Worm (Caenorhabditis elegans) whole organism, early embryonic: Measurements from ENCODE around the gene F55A11.4.

ENCODE experiments used
- B0310.2 ChIP-seq: sonication (generic microtip); optimal IDR thresholded peaks from 2 replicates; lab custom pipeline; 2016; ENCODE audit warnings: mild to moderate bottlenecking, missing genetic modification characterization, missing compliant biosample characterization
- F13C5.2 ChIP-seq: sonication (generic microtip); optimal IDR thresholded peaks from 2 replicates; lab custom pipeline; 2017; ENCODE audit warnings: mild to moderate bottlenecking, missing genetic modification characterization, inconsistent platforms, missing compliant biosample characterization
- aly-1 ChIP-seq: sonication (generic microtip); optimal IDR thresholded peaks from 2 replicates; lab custom pipeline; 2016; ENCODE audit warnings: missing genetic modification characterization, missing compliant biosample characterization
- ama-1 ChIP-seq: fragments of 150-350 bp; optimal IDR thresholded peaks from 2 replicates; lab custom pipeline; 2014
- ceh-13 ChIP-seq: fragments of 200-800 bp; sonication (Bioruptor generic); optimal IDR thresholded peaks from 2 replicates; lab custom pipeline; 2018; ENCODE audit warnings: mild to moderate bottlenecking, missing genetic modification characterization, missing compliant biosample characterization
- ceh-36 ChIP-seq: sonication (generic microtip); optimal IDR thresholded peaks from 2 replicates; lab custom pipeline; 2016; ENCODE audit warnings: missing genetic modification characterization, inconsistent platforms, missing compliant biosample characterization
- ets-7 ChIP-seq: sonication (generic microtip); optimal IDR thresholded peaks from 2 replicates; lab custom pipeline; 2016; ENCODE audit warnings: missing genotype, missing genetic modification characterization, missing compliant biosample characterization
- flt-1 ChIP-seq: fragments of 200-800 bp; sonication (Bioruptor generic); IDR thresholded peaks from 2 replicates; pipeline ENCODE4 v1.3.6; 2022; ENCODE audit warnings: missing genetic modification characterization, missing compliant biosample characterization
- hmbx-1 ChIP-seq: sonication (generic microtip); optimal IDR thresholded peaks from 2 replicates; lab custom pipeline; 2016; ENCODE audit warnings: mild to moderate bottlenecking, missing genetic modification characterization, missing compliant biosample characterization
- hmg-4 ChIP-seq: fragments of 200-800 bp; sonication (Bioruptor generic); optimal IDR thresholded peaks from 2 replicates; lab custom pipeline; 2018; ENCODE audit warnings: mild to moderate bottlenecking, missing genetic modification characterization, missing compliant biosample characterization
- hnd-1 ChIP-seq: sonication (generic microtip); optimal IDR thresholded peaks from 2 replicates; lab custom pipeline; 2016; ENCODE audit warnings: missing genetic modification characterization, missing compliant biosample characterization
- pes-1 ChIP-seq: fragments of 200-800 bp; sonication (Bioruptor generic); IDR thresholded peaks from 2 replicates; pipeline ENCODE4 v1.3.6; 2022; ENCODE audit warnings: missing genetic modification reagents, missing genetic modification characterization, missing compliant biosample characterization
- scrt-1 ChIP-seq: fragments of 200-800 bp; sonication (Bioruptor generic); IDR thresholded peaks from 2 replicates; pipeline ENCODE4 v1.3.6; 2022; ENCODE audit warnings: missing genetic modification characterization, missing compliant biosample characterization
- sea-1 ChIP-seq: fragments of 200-800 bp; sonication (Bioruptor generic); conservative IDR thresholded peaks from 2 replicates; pipeline ENCODE4 v1.3.6; 2022; ENCODE audit warnings: missing genetic modification characterization, missing compliant biosample characterization
- tbx-11 ChIP-seq: fragments of 200-800 bp; sonication (Bioruptor generic); IDR thresholded peaks from 2 replicates; pipeline ENCODE4 v1.3.6; 2022; ENCODE audit warnings: missing genetic modification characterization, missing compliant biosample characterization
- tbx-37 ChIP-seq: fragments of 200-800 bp; sonication (Bioruptor generic); conservative IDR thresholded peaks from 2 replicates; pipeline ENCODE4 v1.3.6; 2022; ENCODE audit warnings: missing genetic modification reagents, missing genetic modification characterization, missing compliant biosample characterization
- tra-4 ChIP-seq: sonication (generic microtip); optimal IDR thresholded peaks from 2 replicates; lab custom pipeline; 2017; ENCODE audit warnings: missing genetic modification characterization, missing compliant biosample characterization

Gene F55A11.4

DNA sequence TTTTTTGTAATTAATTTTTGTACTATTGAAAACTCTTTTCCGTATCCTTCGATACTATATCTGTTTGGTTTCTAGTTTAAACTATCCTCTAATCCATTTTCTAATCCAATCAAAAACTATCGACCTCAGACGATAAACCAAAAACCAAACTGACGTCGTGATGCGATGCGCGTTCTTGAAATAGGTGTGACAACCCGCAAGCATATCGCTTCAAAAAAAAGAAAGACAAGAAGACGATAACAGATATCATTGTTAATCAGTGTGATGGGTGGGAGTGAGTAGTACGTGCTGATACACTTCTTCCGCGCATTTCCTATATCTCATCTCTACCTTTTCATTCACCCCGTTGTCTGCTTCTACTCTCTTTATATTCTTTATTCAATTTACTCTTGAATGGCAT lies 30.4 kb upstream of the F55A11.4 start, which contains the start of gene T04F3.1:
Gene T04F3.1, plus strand, starts transcription at position 246 of the 400 bp plus-strand sequence.
- TF ChIP-seq flt-1 (GFP tag; lab: Robert Waterston, UW) (no peak), ama-1 (no peak), hmg-4 (GFP tag; lab: Kevin White, UChicago) (no peak), tbx-11 (GFP tag; lab: Robert Waterston, UW) (no peak), ceh-13 (GFP tag; lab: Kevin White, UChicago) (no peak), ets-7 (no peak), aly-1 (tag; lab: Kevin White, UChicago) (no peak)

DNA sequence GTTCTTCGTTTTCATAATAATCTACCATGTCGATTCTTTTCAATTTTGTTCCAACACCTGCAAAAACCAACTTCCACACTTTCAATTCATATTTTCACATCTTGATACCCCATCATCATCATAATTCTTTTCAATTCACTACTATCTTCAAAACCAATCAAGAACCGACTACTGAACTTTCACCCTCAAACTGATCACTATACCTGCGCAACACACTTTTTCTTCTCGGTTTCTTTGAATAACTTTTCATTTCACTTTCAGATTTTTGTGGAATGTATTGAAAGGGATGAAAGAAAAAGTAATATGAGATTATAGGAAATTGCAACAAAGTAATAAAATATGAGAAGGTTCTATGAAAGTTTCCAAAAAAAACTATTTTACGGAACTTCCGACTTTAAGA lies 29.2 kb upstream of the F55A11.4 start:
- TF ChIP-seq B0310.2 (tag; lab: Kevin White, UChicago) (no peak), aly-1 (tag; lab: Kevin White, UChicago) (no peak)

DNA sequence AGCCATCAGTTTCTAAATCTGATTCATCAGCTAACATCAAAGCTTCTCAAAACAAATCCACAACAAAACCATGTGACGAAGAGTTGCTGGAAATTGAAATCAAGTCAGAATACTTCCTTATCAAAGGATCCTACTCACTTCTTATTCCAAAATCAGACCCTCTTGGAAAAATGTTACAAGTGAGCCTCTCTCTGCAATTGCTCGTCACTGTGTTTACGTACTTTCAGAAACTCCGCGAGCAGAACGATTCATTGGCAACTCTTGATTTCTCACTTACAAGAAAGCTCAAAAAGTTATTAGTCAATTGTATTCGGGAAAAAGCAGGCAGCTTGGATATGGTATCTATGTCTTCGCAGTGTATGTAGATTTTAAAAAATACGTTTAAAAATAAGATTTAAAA lies 18.8 kb upstream of the F55A11.4 start:
- TF ChIP-seq hmbx-1, result no peak
- no peak for TF ChIP-seq aly-1 (tag; lab: Kevin White, UChicago)
- TF ChIP-seq tra-4 (tag; lab: Kevin White, UChicago), result no peak
- no peak for TF ChIP-seq ama-1
- no peak for TF ChIP-seq ceh-36 (tag; lab: Kevin White, UChicago)
- TF ChIP-seq flt-1 (GFP tag; lab: Robert Waterston, UW), result no peak

DNA sequence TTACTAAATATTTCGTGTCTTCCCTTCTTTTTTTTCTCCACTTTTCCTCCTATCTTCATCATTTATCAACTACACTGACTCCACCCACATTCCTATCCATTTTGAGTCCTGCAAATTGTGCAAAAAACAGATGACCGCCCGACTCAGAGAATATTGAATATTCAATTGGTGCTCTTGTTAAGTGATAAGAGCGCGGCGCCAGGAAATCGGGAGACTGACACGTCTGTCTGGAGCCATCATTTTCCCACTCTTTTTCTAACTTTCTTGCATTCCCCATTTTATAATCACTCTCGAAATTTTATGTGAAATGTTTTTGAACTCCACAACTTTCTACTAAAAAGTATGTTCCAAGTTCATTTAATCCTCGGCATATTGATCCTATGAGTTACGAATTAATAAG lies 14.4 kb upstream of the F55A11.4 start:
- TF ChIP-seq flt-1 (GFP tag; lab: Robert Waterston, UW) (no peak), tra-4 (tag; lab: Kevin White, UChicago) (no peak), ama-1 (no peak), tbx-11 (GFP tag; lab: Robert Waterston, UW) (no peak), hmg-4 (GFP tag; lab: Kevin White, UChicago) (no peak), hmbx-1 (no peak)

DNA sequence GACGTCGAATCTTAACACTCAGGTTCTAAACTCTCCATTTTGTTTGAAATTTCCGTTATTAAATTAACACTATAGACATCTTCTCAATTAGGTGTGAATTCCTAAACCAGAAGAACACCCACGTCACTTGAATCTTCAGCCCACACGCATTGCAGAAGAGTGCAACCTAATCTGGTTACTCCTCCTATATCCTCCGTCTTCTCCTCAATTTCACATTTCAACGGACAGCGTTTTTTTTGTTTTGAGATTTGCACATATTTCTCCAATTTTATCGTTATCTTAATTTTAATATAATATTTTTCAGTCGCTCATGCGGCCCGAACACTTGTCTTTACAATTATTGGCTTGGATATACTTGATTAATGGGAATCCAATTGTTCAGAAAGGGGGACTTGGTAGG lies 12.9 kb upstream of the F55A11.4 start, which contains the start of gene smoc-1:
Gene smoc-1, plus strand, starts transcription at position 301 of the 400 bp plus-strand sequence.
- TF ChIP-seq B0310.2 (tag; lab: Kevin White, UChicago) (no peak), hnd-1 (no peak), pes-1 (GFP tag; lab: Robert Waterston, UW) (no peak), scrt-1 (no peak), tra-4 (tag; lab: Kevin White, UChicago) (no peak), hmbx-1 (no peak), ama-1 (no peak), F13C5.2 (tag; lab: Kevin White, UChicago) (no peak), sea-1 (GFP tag; lab: Robert Waterston, UW) (no peak), ceh-36 (tag; lab: Kevin White, UChicago) (no peak), hmg-4 (GFP tag; lab: Kevin White, UChicago) (no peak), aly-1 (tag; lab: Kevin White, UChicago) (no peak), tbx-11 (GFP tag; lab: Robert Waterston, UW) (no peak), ceh-13 (GFP tag; lab: Kevin White, UChicago) (no peak)

DNA sequence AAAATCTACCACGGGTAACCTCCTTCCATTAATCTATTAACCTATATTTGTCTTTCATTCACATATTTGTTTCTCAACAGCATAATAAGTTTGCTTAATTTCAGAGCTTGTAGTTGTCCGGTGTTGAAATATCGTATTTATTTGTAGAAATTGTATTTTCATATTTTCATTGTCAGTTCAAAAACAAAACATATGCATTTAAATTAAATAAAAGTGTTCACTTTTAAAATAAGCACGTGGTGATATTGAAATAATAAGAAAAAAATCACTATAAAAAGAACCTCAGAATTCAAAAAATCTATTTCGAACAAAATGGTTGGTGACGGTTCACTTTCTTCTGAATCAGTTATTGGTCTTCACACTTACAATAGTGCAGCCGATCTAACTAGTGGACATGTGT lies 11.6 kb upstream of the F55A11.4 start, which contains the start of gene T04F3.3:
Gene T04F3.3, plus strand, starts transcription at position 301 of the 400 bp plus-strand sequence.
- TF ChIP-seq ceh-13 (GFP tag; lab: Kevin White, UChicago), result no peak
- TF ChIP-seq pes-1 (GFP tag; lab: Robert Waterston, UW), result no peak
- no peak for TF ChIP-seq scrt-1
- TF ChIP-seq tbx-11 (GFP tag; lab: Robert Waterston, UW), result no peak
- no peak for TF ChIP-seq F13C5.2 (tag; lab: Kevin White, UChicago)
- TF ChIP-seq tra-4 (tag; lab: Kevin White, UChicago), result no peak
- no peak for TF ChIP-seq flt-1 (GFP tag; lab: Robert Waterston, UW)
- TF ChIP-seq hnd-1, result no peak
- TF ChIP-seq hmbx-1, result no peak
- no peak for TF ChIP-seq ets-7
- TF ChIP-seq aly-1 (tag; lab: Kevin White, UChicago), result no peak
- TF ChIP-seq sea-1 (GFP tag; lab: Robert Waterston, UW), result no peak
- TF ChIP-seq ama-1, result no peak
- TF ChIP-seq ceh-36 (tag; lab: Kevin White, UChicago), result no peak
- TF ChIP-seq B0310.2 (tag; lab: Kevin White, UChicago), result no peak
- TF ChIP-seq hmg-4 (GFP tag; lab: Kevin White, UChicago), result no peak
- TF ChIP-seq tbx-37 (GFP tag; lab: Robert Waterston, UW), result no peak

DNA sequence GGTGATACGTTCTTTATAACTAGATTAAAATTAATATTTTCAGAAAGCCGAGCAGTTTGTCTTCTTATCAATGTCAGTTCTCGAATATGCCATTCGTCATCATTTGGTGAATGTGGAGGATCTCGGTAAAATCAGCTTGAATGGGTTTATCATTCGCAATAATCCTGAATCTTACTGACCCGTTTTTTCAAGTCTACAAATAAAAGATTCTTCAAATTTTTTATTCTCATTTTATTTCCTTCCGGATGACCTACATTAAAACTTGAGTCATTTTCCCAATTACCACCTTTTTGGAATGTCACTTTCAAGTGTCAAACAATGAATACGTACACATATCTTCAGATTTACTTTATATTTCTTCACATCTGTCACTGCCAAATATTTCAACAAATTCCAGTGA lies 9.9 kb upstream of the F55A11.4 start, which contains the start of gene T04F3.5:
Gene T04F3.5, plus strand, starts transcription at position 301 of the 400 bp plus-strand sequence.
- no peak for TF ChIP-seq pes-1 (GFP tag; lab: Robert Waterston, UW)

DNA sequence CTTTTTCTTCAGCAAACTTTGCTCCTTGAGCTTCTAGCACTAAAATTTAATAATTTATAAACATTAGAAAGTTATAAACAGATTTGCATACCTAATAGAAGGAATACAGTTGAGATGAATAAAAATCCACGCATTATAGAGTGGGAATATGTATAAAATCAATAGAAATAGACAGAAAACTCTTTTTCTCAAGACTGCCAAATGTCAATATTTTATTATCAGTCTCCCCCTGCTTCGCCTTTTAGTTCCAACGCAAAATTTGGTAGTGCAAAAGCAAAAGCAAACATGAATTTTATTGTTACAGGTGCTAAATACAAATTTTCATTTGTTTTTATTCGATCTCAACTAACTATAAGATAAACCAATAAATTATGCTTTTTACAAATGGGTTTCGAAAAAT lies 7.4 kb upstream of the F55A11.4 start, which contains the start of gene T04F3.4:
Gene T04F3.4, minus strand, starts transcription at position 187 of the 400 bp plus-strand sequence.
- TF ChIP-seq sea-1 (GFP tag; lab: Robert Waterston, UW), result no peak
- TF ChIP-seq hmbx-1, result no peak
- TF ChIP-seq pes-1 (GFP tag; lab: Robert Waterston, UW), result no peak
- TF ChIP-seq F13C5.2 (tag; lab: Kevin White, UChicago), result no peak
- TF ChIP-seq tra-4 (tag; lab: Kevin White, UChicago), result no peak
- TF ChIP-seq ama-1, result no peak
- TF ChIP-seq hnd-1, result no peak
- TF ChIP-seq aly-1 (tag; lab: Kevin White, UChicago), result no peak
- TF ChIP-seq ceh-36 (tag; lab: Kevin White, UChicago), result no peak
- no peak for TF ChIP-seq scrt-1
- TF ChIP-seq tbx-11 (GFP tag; lab: Robert Waterston, UW), result no peak
- no peak for TF ChIP-seq flt-1 (GFP tag; lab: Robert Waterston, UW)
- TF ChIP-seq hmg-4 (GFP tag; lab: Kevin White, UChicago), result no peak
- no peak for TF ChIP-seq B0310.2 (tag; lab: Kevin White, UChicago)
- TF ChIP-seq ceh-13 (GFP tag; lab: Kevin White, UChicago), result no peak
